Fruit fly (Drosophila melanogaster) Kc167 (cell line): ENCODE results near the gene Men.

Experiments used
- Sin3A ChIP-seq: fragments of >200 bp; optimal IDR thresholded peaks from 2 replicates; lab custom pipeline; 2018; ENCODE audit warnings: missing external identifiers
- h ChIP-seq: fragments of >200 bp; optimal IDR thresholded peaks from 3 replicates; lab custom pipeline; 2018; ENCODE audit warnings: missing external identifiers
- insv ChIP-seq: fragments of >200 bp; optimal IDR thresholded peaks from 3 replicates; lab custom pipeline; 2018; ENCODE audit warnings: missing external identifiers
- psq ChIP-seq: fragments of >200 bp; optimal IDR thresholded peaks from 2 replicates; lab custom pipeline; 2017; ENCODE audit warnings: missing external identifiers

- no peak for TF ChIP-seq Sin3A
- TF ChIP-seq psq (lab: Kevin White, UChicago): no peak
- TF ChIP-seq h (lab: Kevin White, UChicago): no peak
- no peak for TF ChIP-seq insv (lab: Kevin White, UChicago)
These were observed 27.5 kb downstream of the Men start, which contains the start of the genes CG14391 and NijC for dm6 chr3R:12694742-12695141.
